Worm (Caenorhabditis elegans) whole organism, L2 larva: ENCODE results near the gene pdf-1.

ENCODE experiments used
- C34F6.9 ChIP-seq: fragments of 150-350 bp; optimal IDR thresholded peaks from 2 replicates; lab custom pipeline; 2014; ENCODE audit warnings: missing biosample characterization, missing genetic modification characterization
- F13H6.1 ChIP-seq: sonication (generic microtip); optimal IDR thresholded peaks from 2 replicates; lab custom pipeline; 2016; ENCODE audit warnings: missing genetic modification characterization, missing compliant biosample characterization
- Y55F3AM.14 ChIP-seq: fragments of 200-800 bp; sonication (Bioruptor generic); optimal IDR thresholded peaks from 2 replicates; lab custom pipeline; 2018; ENCODE audit warnings: mild to moderate bottlenecking, missing genetic modification characterization, missing compliant biosample characterization
- ZK546.5 ChIP-seq: sonication (generic microtip); optimal IDR thresholded peaks from 2 replicates; lab custom pipeline; 2017; ENCODE audit warnings: missing biosample characterization, missing genetic modification characterization
- alr-1 ChIP-seq: fragments of 150-350 bp; optimal IDR thresholded peaks from 2 replicates; lab custom pipeline; 2014; ENCODE audit warnings: missing biosample characterization, missing genetic modification characterization
- ama-1 ChIP-seq: fragments of 150-350 bp; optimal IDR thresholded peaks from 2 replicates; lab custom pipeline; 2018; ENCODE audit warnings: inconsistent platforms
- blmp-1 ChIP-seq: sonication (generic microtip); optimal IDR thresholded peaks from 2 replicates; lab custom pipeline; 2017; ENCODE audit warnings: missing genetic modification characterization, mild to moderate bottlenecking, missing compliant biosample characterization, antibody characterized with exemption, moderate library complexity; ENCODE audit not compliant: insufficient read depth
- ceh-16 ChIP-seq: fragments of 150-350 bp; optimal IDR thresholded peaks from 2 replicates; lab custom pipeline; 2014; ENCODE audit warnings: missing biosample characterization, missing genetic modification characterization
- ceh-82 ChIP-seq: fragments of 150-350 bp; optimal IDR thresholded peaks from 2 replicates; lab custom pipeline; 2014; ENCODE audit warnings: missing biosample characterization, missing genetic modification characterization
- crh-2 ChIP-seq: sonication (generic microtip); optimal IDR thresholded peaks from 2 replicates; lab custom pipeline; 2017; ENCODE audit warnings: missing biosample characterization, missing genetic modification characterization
- egl-27 ChIP-seq: sonication (generic microtip); optimal IDR thresholded peaks from 3 replicates; lab custom pipeline; 2017; ENCODE audit warnings: missing biosample characterization, missing genetic modification reagents, missing genetic modification characterization
- elt-1 ChIP-seq: fragments of 150-350 bp; optimal IDR thresholded peaks from 2 replicates; lab custom pipeline; 2014; ENCODE audit warnings: missing biosample characterization, missing genetic modification characterization
- elt-3 ChIP-seq: sonication (generic microtip); optimal IDR thresholded peaks from 2 replicates; lab custom pipeline; 2017; ENCODE audit warnings: missing biosample characterization, missing genetic modification characterization
- fos-1 ChIP-seq: fragments of 150-350 bp; optimal IDR thresholded peaks from 2 replicates; lab custom pipeline; 2014; ENCODE audit warnings: missing biosample characterization, missing genetic modification characterization
- gmeb-1 ChIP-seq: fragments of 150-350 bp; optimal IDR thresholded peaks from 2 replicates; lab custom pipeline; 2014; ENCODE audit warnings: missing biosample characterization, missing genetic modification characterization
- lin-11 ChIP-seq: fragments of 150-350 bp; sonication (generic microtip); optimal IDR thresholded peaks from 2 replicates; lab custom pipeline; 2014; ENCODE audit warnings: missing biosample characterization, missing genetic modification characterization, inconsistent platforms, mixed read lengths
- lin-13 ChIP-seq: fragments of 150-350 bp; optimal IDR thresholded peaks from 2 replicates; lab custom pipeline; 2014; ENCODE audit warnings: missing biosample characterization, missing genetic modification reagents, missing genetic modification characterization
- lsy-2 ChIP-seq, 2 experiments: fragments of 150-350 bp in 1 of 2; sonication (generic microtip) in 1 of 2; optimal IDR thresholded peaks; 2 replicates each; lab custom pipeline; 2014 to 2017; ENCODE audit warnings: missing biosample characterization in 2 of 2, missing genetic modification characterization in 2 of 2
- mab-5 ChIP-seq: fragments of 150-350 bp; optimal IDR thresholded peaks from 2 replicates; lab custom pipeline; 2014; ENCODE audit warnings: missing biosample characterization, missing genetic modification characterization
- mdl-1 ChIP-seq, 2 experiments: fragments of 150-350 bp in 1 of 2; sonication (generic microtip) in 1 of 2; optimal IDR thresholded peaks; 2 replicates each; lab custom pipeline; 2017; ENCODE audit warnings: missing biosample characterization in 2 of 2, missing genetic modification characterization in 2 of 2
- nhr-10 ChIP-seq: sonication (generic microtip); optimal IDR thresholded peaks from 2 replicates; lab custom pipeline; 2017; ENCODE audit warnings: missing biosample characterization, missing genetic modification characterization
- nhr-11 ChIP-seq: fragments of 150-350 bp; optimal IDR thresholded peaks from 2 replicates; lab custom pipeline; 2014; ENCODE audit warnings: missing biosample characterization, missing genetic modification characterization
- nhr-129 ChIP-seq: fragments of 150-350 bp; optimal IDR thresholded peaks from 2 replicates; lab custom pipeline; 2014; ENCODE audit warnings: missing biosample characterization, missing genetic modification characterization
- nhr-21 ChIP-seq: fragments of 150-350 bp; optimal IDR thresholded peaks from 2 replicates; lab custom pipeline; 2014; ENCODE audit warnings: missing biosample characterization, missing genetic modification characterization
- nhr-23 ChIP-seq: fragments of 150-350 bp; optimal IDR thresholded peaks from 2 replicates; lab custom pipeline; 2014; ENCODE audit warnings: missing biosample characterization, missing genetic modification reagents, missing genetic modification characterization
- nhr-237 ChIP-seq: fragments of 150-350 bp; optimal IDR thresholded peaks from 2 replicates; lab custom pipeline; 2014; ENCODE audit warnings: missing biosample characterization, missing genetic modification characterization
- nhr-25 ChIP-seq: fragments of 150-350 bp; sonication (generic microtip); optimal IDR thresholded peaks from 3 replicates; lab custom pipeline; 2014; ENCODE audit warnings: missing biosample characterization, missing genetic modification characterization
- nhr-6 ChIP-seq: fragments of 150-350 bp; optimal IDR thresholded peaks from 2 replicates; lab custom pipeline; 2014; ENCODE audit warnings: missing biosample characterization, missing genetic modification characterization
- peb-1 ChIP-seq: fragments of 150-350 bp; optimal IDR thresholded peaks from 2 replicates; lab custom pipeline; 2014; ENCODE audit warnings: missing biosample characterization, missing genetic modification characterization
- sem-4 ChIP-seq: fragments of 150-350 bp; optimal IDR thresholded peaks from 2 replicates; lab custom pipeline; 2014; ENCODE audit warnings: missing biosample characterization, missing genetic modification reagents, missing genetic modification characterization
- sma-3 ChIP-seq: sonication (generic microtip); optimal IDR thresholded peaks from 2 replicates; lab custom pipeline; 2016; ENCODE audit warnings: missing genetic modification reagents, missing genetic modification characterization, missing compliant biosample characterization
- sma-9 ChIP-seq, 2 experiments: fragments of 150-350 bp in 1 of 2; sonication (generic microtip) in 1 of 2; optimal IDR thresholded peaks; 2 replicates each; lab custom pipeline; 2014 to 2016; ENCODE audit warnings: missing genetic modification characterization in 2 of 2, mild to moderate bottlenecking in 1 of 2, missing biosample characterization in 1 of 2, missing compliant biosample characterization in 1 of 2, missing genetic modification reagents in 1 of 2, moderate library complexity in 1 of 2
- snpc-4 ChIP-seq: fragments of 150-350 bp; optimal IDR thresholded peaks from 2 replicates; lab custom pipeline; 2014; ENCODE audit warnings: missing biosample characterization, missing genetic modification characterization
- unc-39 ChIP-seq: fragments of 150-350 bp; optimal IDR thresholded peaks from 2 replicates; lab custom pipeline; 2014; ENCODE audit warnings: missing biosample characterization, missing genetic modification characterization
- unc-55 ChIP-seq: fragments of 150-350 bp; sonication (generic microtip); optimal IDR thresholded peaks from 3 replicates; lab custom pipeline; 2014; ENCODE audit warnings: missing biosample characterization, missing genetic modification reagents, missing genetic modification characterization
- unc-62 ChIP-seq: fragments of 150-350 bp; optimal IDR thresholded peaks from 2 replicates; lab custom pipeline; 2014; ENCODE audit warnings: missing biosample characterization, missing genetic modification reagents, missing genetic modification characterization
- zag-1 ChIP-seq: fragments of 150-350 bp; optimal IDR thresholded peaks from 2 replicates; lab custom pipeline; 2014; ENCODE audit warnings: missing biosample characterization, missing genetic modification characterization
- ztf-1 ChIP-seq: fragments of 200-800 bp; sonication (Bioruptor generic); conservative IDR thresholded peaks from 2 replicates; pipeline ENCODE4 v1.3.6; 2022; ENCODE audit warnings: missing genetic modification characterization, missing compliant biosample characterization
- ztf-11 ChIP-seq: sonication (generic microtip); optimal IDR thresholded peaks from 2 replicates; lab custom pipeline; 2017; ENCODE audit warnings: missing biosample characterization, missing genetic modification characterization
- ztf-4 ChIP-seq: fragments of 150-350 bp; optimal IDR thresholded peaks from 2 replicates; lab custom pipeline; 2014; ENCODE audit warnings: missing biosample characterization, missing genetic modification characterization

The pdf-1 gene

ce11 chrIII:6887574-6887973 lies 24.7 kb downstream of the pdf-1 start:
- TF ChIP-seq sma-9 (GFP tag; optimal IDR thresholded peaks at IDR 0.05; lab: Kevin White, UChicago) (peak; percentile 76), sma-9 (tag; optimal IDR thresholded peaks at IDR 0.05; lab: Kevin White, UChicago) (no peak), F13H6.1 (tag; lab: Kevin White, UChicago) (peak; percentile 42), unc-55 (GFP tag; lab: Kevin White, UChicago) (peak; percentile 73), crh-2 (tag; lab: Kevin White, UChicago) (peak; percentile 68), nhr-21 (tag; lab: Kevin White, UChicago) (peak; percentile 2), mab-5 (no peak), egl-27 (tag; lab: Kevin White, UChicago) (peak; percentile 37), lin-11 (tag; lab: Kevin White, UChicago) (peak; percentile 50), alr-1 (tag; lab: Kevin White, UChicago) (no peak), mdl-1 (tag; optimal IDR thresholded peaks at IDR 0.05; lab: Kevin White, UChicago) (peak in 1 of 2 experiments; percentile 48), lin-13 (peak; percentile 52), nhr-11 (tag; lab: Kevin White, UChicago) (peak; percentile 19), nhr-129 (tag; lab: Kevin White, UChicago) (peak; percentile 93), Y55F3AM.14 (GFP tag; lab: Kevin White, UChicago) (no peak), gmeb-1 (tag; lab: Kevin White, UChicago) (peak; percentile 61), lsy-2 (tag; optimal IDR thresholded peaks at IDR 0.05; lab: Kevin White, UChicago) (peak; percentile 56 to 74), fos-1 (peak; percentile 38), zag-1 (tag; lab: Kevin White, UChicago) (peak; percentile 7), C34F6.9 (peak; percentile 65), ZK546.5 (tag; lab: Kevin White, UChicago) (no peak), ztf-4 (peak; percentile 40)
- TF ChIP-seq, all 48 proteins: peak for 17

- TF ChIP-seq snpc-4 (tag; lab: Kevin White, UChicago) (no peak), mdl-1 (tag; optimal IDR thresholded peaks at IDR 0.05; lab: Kevin White, UChicago) (no peak), ZK546.5 (tag; lab: Kevin White, UChicago) (no peak), unc-55 (GFP tag; lab: Kevin White, UChicago) (no peak), nhr-6 (no peak), Y55F3AM.14 (GFP tag; lab: Kevin White, UChicago) (no peak), nhr-129 (tag; lab: Kevin White, UChicago) (no peak), mab-5 (no peak), ztf-11 (tag; lab: Kevin White, UChicago) (no peak), sem-4 (tag; lab: Kevin White, UChicago) (no peak), nhr-25 (tag; lab: Kevin White, UChicago) (no peak), ama-1 (lab: Kevin White, UChicago) (no peak), ceh-16 (tag; lab: Kevin White, UChicago) (no peak), nhr-23 (tag; lab: Kevin White, UChicago) (no peak), nhr-10 (no peak)
- TF ChIP-seq, all 48 proteins: peak for 0
Measured at ce11 chrIII:6885889-6886288, 26.4 kb downstream of the pdf-1 start.

ce11 chrIII:6884203-6884602 lies 28.1 kb downstream of the pdf-1 start, which contains the start of gene med-2:
med-2 (plus strand) TSS chrIII:6884503.
- TF ChIP-seq lin-13 (no peak), ztf-11 (tag; lab: Kevin White, UChicago) (no peak), unc-39 (tag; lab: Kevin White, UChicago) (no peak), elt-3 (tag; lab: Kevin White, UChicago) (no peak), blmp-1 (tag; lab: Kevin White, UChicago) (no peak)

- TF ChIP-seq peb-1 (tag; lab: Kevin White, UChicago) (no peak), nhr-25 (tag; lab: Kevin White, UChicago) (no peak), lsy-2 (tag; optimal IDR thresholded peaks at IDR 0.05; lab: Kevin White, UChicago) (no peak), sma-3 (GFP tag; lab: Kevin White, UChicago) (no peak), ceh-82 (tag; lab: Kevin White, UChicago) (no peak), ztf-1 (GFP tag; lab: Robert Waterston, UW) (no peak), nhr-23 (tag; lab: Kevin White, UChicago) (no peak), nhr-237 (tag; lab: Kevin White, UChicago) (no peak), mab-5 (no peak), nhr-10 (no peak), elt-3 (tag; lab: Kevin White, UChicago) (no peak), ztf-4 (no peak), nhr-21 (tag; lab: Kevin White, UChicago) (no peak), sma-9 (GFP tag; optimal IDR thresholded peaks at IDR 0.05; lab: Kevin White, UChicago) (no peak), sma-9 (tag; optimal IDR thresholded peaks at IDR 0.05; lab: Kevin White, UChicago) (no peak), ama-1 (lab: Kevin White, UChicago) (no peak), unc-62 (GFP tag; lab: Kevin White, UChicago) (no peak), unc-55 (GFP tag; lab: Kevin White, UChicago) (no peak), ztf-11 (tag; lab: Kevin White, UChicago) (no peak), elt-1 (no peak)
Measured at ce11 chrIII:6881745-6882144, 30.5 kb downstream of the pdf-1 start.
